Fruit fly (Drosophila melanogaster): ENCODE data around the gene OdsH.

OdsH gene

DNA sequence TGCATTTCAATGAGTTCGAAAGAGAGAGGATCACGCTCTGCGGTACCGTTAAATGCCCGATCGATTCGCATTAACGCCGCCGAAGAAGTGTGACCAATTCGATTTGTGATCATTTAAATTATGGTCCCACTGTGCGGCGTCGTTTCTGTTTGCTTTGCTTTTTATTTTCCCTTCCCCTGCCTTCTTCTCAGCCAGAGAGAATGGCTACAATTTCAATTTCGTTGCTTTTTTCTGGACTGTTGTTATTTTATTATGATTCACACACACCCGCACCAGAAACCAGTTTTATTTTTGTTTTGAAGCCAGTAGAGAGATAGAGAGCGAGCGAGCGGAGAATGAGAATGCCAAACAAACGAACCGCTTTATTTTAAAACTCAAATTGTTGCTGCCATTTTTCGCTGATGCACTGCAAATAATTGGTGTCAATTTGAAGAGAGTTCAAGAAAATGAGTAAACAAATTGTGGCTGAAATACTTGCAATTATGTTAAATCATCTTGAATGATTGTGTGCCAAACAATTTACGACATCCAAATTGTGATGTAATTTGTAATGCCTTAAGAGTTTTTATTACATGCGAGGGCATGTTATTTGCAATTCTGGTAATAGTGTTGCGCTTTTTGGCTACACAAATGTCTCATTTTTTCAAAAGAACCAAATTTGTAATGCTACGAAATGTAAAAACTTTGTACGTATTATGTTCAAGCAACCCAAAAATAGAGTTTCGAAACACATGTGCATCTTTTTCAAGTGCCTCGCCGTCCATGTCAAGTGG, 48.0 kb upstream of the OdsH start (continued):
- TF ChIP-seq CG13287 (GFP tag; IDR thresholded peaks at IDR 0.05; ENCODE audit: partially characterized antibody): peak; percentile 45
- TF ChIP-seq ham (GFP tag; IDR thresholded peaks at IDR 0.05): no peak
- TF ChIP-seq vnd (GFP tag; IDR thresholded peaks at IDR 0.05; ENCODE audit: partially characterized antibody): no peak
- TF ChIP-seq CG3847 (GFP tag; IDR thresholded peaks at IDR 0.05): no peak
- TF ChIP-seq CG4730 (GFP tag; IDR thresholded peaks at IDR 0.05): no peak
- no peak for TF ChIP-seq Dad (GFP tag; optimal IDR thresholded peaks at IDR 0.05)
- no peak for TF ChIP-seq Sry-β (GFP tag; optimal IDR thresholded peaks at IDR 0.05)
- no peak for TF ChIP-seq seq (GFP tag; IDR thresholded peaks at IDR 0.05)
- peak; percentile 83 for TF ChIP-seq Med (GFP tag)
- TF ChIP-seq H15 (GFP tag; IDR thresholded peaks at IDR 0.05): no peak
- TF ChIP-seq CG7556 (GFP tag; optimal IDR thresholded peaks at IDR 0.05): peak; percentile 36
- TF ChIP-seq CG7963 (GFP tag; IDR thresholded peaks at IDR 0.05; ENCODE audit: partially characterized antibody): no peak
- no peak for TF ChIP-seq Optix (GFP tag; IDR thresholded peaks at IDR 0.05)
- TF ChIP-seq CG9817 (tag; optimal IDR thresholded peaks at IDR 0.05): no peak
- TF ChIP-seq ken (GFP tag; IDR thresholded peaks at IDR 0.05): no peak
- TF ChIP-seq CG14050 (GFP tag; IDR thresholded peaks at IDR 0.05): no peak
- TF ChIP-seq CG15073 (GFP tag; optimal IDR thresholded peaks at IDR 0.05): no peak
- no peak for TF ChIP-seq CG10959 (GFP tag; IDR thresholded peaks at IDR 0.05)
- peak; percentile 20 for TF ChIP-seq CG10147 (GFP tag; optimal IDR thresholded peaks at IDR 0.05)
- peak; percentile 66 for TF ChIP-seq CG10979 (tag; optimal IDR thresholded peaks at IDR 0.05)
- no peak for TF ChIP-seq insv (GFP tag; optimal IDR thresholded peaks at IDR 0.05)
- peak; percentile 19; the same call in 1 of the 3 replicates for TF ChIP-seq tgo (GFP tag; IDR thresholded peaks at IDR 0.05)
- no peak for TF ChIP-seq CG2889 (GFP tag; IDR thresholded peaks at IDR 0.05)
- no peak for TF ChIP-seq ab (GFP tag; optimal IDR thresholded peaks at IDR 0.05)
- TF ChIP-seq Tbp (GFP tag; optimal IDR thresholded peaks at IDR 0.05): no peak
- TF ChIP-seq Rfx (GFP tag; IDR thresholded peaks at IDR 0.05): peak; percentile 9; the same call in 1 of the 2 replicates
- no peak for TF ChIP-seq NFAT (GFP tag; IDR thresholded peaks at IDR 0.05)
- no peak for TF ChIP-seq CG30431 (GFP tag; optimal IDR thresholded peaks at IDR 0.05)
- no peak for TF ChIP-seq Bteb2 (GFP tag; optimal IDR thresholded peaks at IDR 0.05)
- TF ChIP-seq bowl (GFP tag; IDR thresholded peaks at IDR 0.05): no peak
- no peak for TF ChIP-seq scrt (GFP tag; optimal IDR thresholded peaks at IDR 0.05)
- TF ChIP-seq tll (GFP tag; optimal IDR thresholded peaks at IDR 0.05): no peak
- TF ChIP-seq en (GFP tag; optimal IDR thresholded peaks at IDR 0.05): peak; percentile 18
- TF ChIP-seq pfk (GFP tag; optimal IDR thresholded peaks at IDR 0.05): peak; percentile 1
- no peak for TF ChIP-seq CG12299 (tag; optimal IDR thresholded peaks at IDR 0.05)
- no peak for TF ChIP-seq cas (GFP tag; IDR thresholded peaks at IDR 0.05)
- peak; percentile 67 for TF ChIP-seq fd96Cb (tag; optimal IDR thresholded peaks at IDR 0.05)
- TF ChIP-seq Neu2 (GFP tag; optimal IDR thresholded peaks at IDR 0.05; ENCODE audit: borderline replicate concordance): no peak
- peak; percentile 42 for TF ChIP-seq Hsf (GFP tag; optimal IDR thresholded peaks at IDR 0.05)
- peak; percentile 12 for TF ChIP-seq Xbp1 (GFP tag; optimal IDR thresholded peaks at IDR 0.05)
- TF ChIP-seq zfh2 (GFP tag; optimal IDR thresholded peaks at IDR 0.05): no peak
- TF ChIP-seq caup (GFP tag; optimal IDR thresholded peaks at IDR 0.05; ENCODE audit: severe bottlenecking): peak; percentile 17
- TF ChIP-seq HmgZ (tag; optimal IDR thresholded peaks at IDR 0.05): no peak
- TF ChIP-seq phol (tag; optimal IDR thresholded peaks at IDR 0.05): peak; percentile 72
- no peak for TF ChIP-seq ato (GFP tag; IDR thresholded peaks at IDR 0.05; ENCODE audit: partially characterized antibody)
- peak; percentile 14 for TF ChIP-seq CG8388 (GFP tag; optimal IDR thresholded peaks at IDR 0.05)
- no peak for TF ChIP-seq nerfin-2 (GFP tag; IDR thresholded peaks at IDR 0.05; ENCODE audit: partially characterized antibody)
- peak; percentile 42 for TF ChIP-seq CG12219 (GFP tag; optimal IDR thresholded peaks at IDR 0.05)
- no peak for TF ChIP-seq CG2116 (GFP tag; optimal IDR thresholded peaks at IDR 0.05)
